Worm (Caenorhabditis elegans) whole organism, late embryonic: Measurements from ENCODE around the gene fbxb-116.

Source experiments
- ceh-18 ChIP-seq: sonication (generic microtip); optimal IDR thresholded peaks from 2 replicates; lab custom pipeline; 2016; ENCODE audit warnings: missing genetic modification characterization, missing compliant biosample characterization
- ceh-45 ChIP-seq: fragments of 200-800 bp; sonication (Bioruptor generic); IDR thresholded peaks from 2 replicates; pipeline ENCODE4 v1.3.6; 2022; ENCODE audit warnings: missing genetic modification reagents, missing genetic modification characterization, missing compliant biosample characterization
- dve-1 ChIP-seq: sonication (generic microtip); optimal IDR thresholded peaks from 2 replicates; lab custom pipeline; 2017; ENCODE audit warnings: antibody characterized with exemption, mild to moderate bottlenecking, missing genetic modification characterization, missing compliant biosample characterization
- ets-4 ChIP-seq: sonication (generic microtip); optimal IDR thresholded peaks from 2 replicates; lab custom pipeline; 2016; ENCODE audit warnings: missing genetic modification characterization, missing compliant biosample characterization
- hlh-8 ChIP-seq: sonication (generic microtip); optimal IDR thresholded peaks from 2 replicates; lab custom pipeline; 2016; ENCODE audit warnings: missing genotype, missing genetic modification characterization, missing compliant biosample characterization
- madf-2 ChIP-seq: sonication (generic microtip); optimal IDR thresholded peaks from 2 replicates; lab custom pipeline; 2017; ENCODE audit warnings: missing genetic modification characterization, missing compliant biosample characterization
- unc-86 ChIP-seq: sonication (generic microtip); optimal IDR thresholded peaks from 2 replicates; lab custom pipeline; 2016; ENCODE audit warnings: missing genetic modification characterization, missing compliant biosample characterization

DNA sequence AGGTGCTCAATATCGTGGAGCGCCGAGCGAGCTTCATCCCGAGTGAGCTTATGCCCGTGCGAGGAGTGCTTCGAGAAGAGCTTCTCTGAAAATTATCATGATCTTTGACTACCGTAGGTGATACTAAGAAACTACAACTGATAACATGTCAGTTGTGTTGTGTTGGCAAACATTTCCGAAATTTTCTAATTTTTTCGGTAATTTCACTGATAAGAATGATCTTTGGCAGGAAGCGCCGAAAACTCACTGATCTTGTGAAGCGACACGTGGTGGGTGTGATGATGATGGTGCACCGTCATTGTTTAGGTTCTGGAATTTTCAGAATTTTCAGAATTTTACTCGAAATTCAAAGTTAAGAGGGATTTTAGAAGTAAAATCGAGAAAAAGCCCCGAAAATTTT, 30.3 kb upstream of the fbxb-116 start, which contains the start of gene Y39B6A.1:
- TF ChIP-seq dve-1 (tag; lab: Kevin White, UChicago) (no peak), ceh-45 (no peak), madf-2 (no peak), hlh-8 (tag; lab: Kevin White, UChicago) (no peak), unc-86 (no peak), ceh-18 (tag; lab: Kevin White, UChicago) (no peak), ets-4 (tag; lab: Kevin White, UChicago) (no peak)
